Worm (Caenorhabditis elegans) whole organism, L3 larva: ENCODE results near the gene nhr-283.
"Not testable (repeated sequence)": the region's sequence is repeated elsewhere in the genome, so short reads cannot be mapped to it uniquely, and the experiment has no call there.

ENCODE experiments used
- lin-15B ChIP-seq: fragments of 150-350 bp; optimal IDR thresholded peaks from 2 replicates; lab custom pipeline; 2014; ENCODE audit warnings: missing biosample characterization, missing genetic modification characterization
- nhr-23 ChIP-seq: fragments of 150-350 bp; optimal IDR thresholded peaks from 2 replicates; lab custom pipeline; 2014; ENCODE audit warnings: missing biosample characterization, missing genetic modification reagents, missing genetic modification characterization
- nhr-237 ChIP-seq: fragments of 150-350 bp; optimal IDR thresholded peaks from 2 replicates; lab custom pipeline; 2014; ENCODE audit warnings: missing biosample characterization, missing genetic modification characterization
- unc-62 ChIP-seq: fragments of 150-350 bp; sonication (generic microtip); optimal IDR thresholded peaks from 4 replicates; lab custom pipeline; 2014; ENCODE audit warnings: missing biosample characterization, missing genetic modification reagents, missing genetic modification characterization

- TF ChIP-seq lin-15B (tag; lab: Kevin White, UChicago); unc-62 (GFP tag; lab: Kevin White, UChicago); nhr-237 (tag; lab: Kevin White, UChicago); nhr-23 (tag; lab: Kevin White, UChicago): not testable (repeated sequence)
These were observed 26.1 kb upstream of the nhr-283 start, which contains the start of gene T26E4.9 for ce11 chrV:15802623-15803022.
